Fruit fly (Drosophila melanogaster) whole organism, embryonic: ENCODE measurements around the gene Teh2.
A peak's percentile ranks its signal among the peaks of the same experiment; 100 is the strongest.

ENCODE experiments used
- B-H2 ChIP-seq: fragments of 200-800 bp; sonication (Bioruptor generic); optimal IDR thresholded peaks from 2 replicates; lab custom pipeline; 2018; ENCODE audit warnings: missing biosample characterization, mild to moderate bottlenecking, missing genetic modification characterization
- CG11085 ChIP-seq: fragments of 200-800 bp; sonication (Bioruptor generic); IDR thresholded peaks from 2 replicates; pipeline ENCODE4 v1.3.6; 2022; ENCODE audit warnings: missing biosample characterization, missing genetic modification characterization
- CG11247 ChIP-seq: fragments of 200-800 bp; sonication (Bioruptor generic); IDR thresholded peaks from 2 replicates; pipeline ENCODE4 v1.3.6; 2022; ENCODE audit warnings: missing biosample characterization, missing genetic modification characterization
- CG11398 ChIP-seq: fragments of 200-800 bp; sonication (Bioruptor generic); optimal IDR thresholded peaks from 2 replicates; lab custom pipeline; 2016; ENCODE audit warnings: missing biosample characterization, missing genetic modification characterization
- CG11560 ChIP-seq: fragments of 200-800 bp; sonication (Bioruptor generic); IDR thresholded peaks from 3 replicates; pipeline ENCODE4 v1.3.6; 2022; ENCODE audit warnings: missing biosample characterization, missing genetic modification characterization
- CG14050 ChIP-seq: fragments of 200-800 bp; sonication (Bioruptor generic); IDR thresholded peaks from 3 replicates; pipeline ENCODE4 v1.3.6; 2022; ENCODE audit warnings: missing biosample characterization, missing genetic modification characterization
- CG14441 ChIP-seq: fragments of 200-800 bp; sonication (Bioruptor generic); IDR thresholded peaks from 2 replicates; pipeline ENCODE4 v1.3.6; 2022; ENCODE audit warnings: missing biosample characterization, missing genetic modification characterization
- CG1603 ChIP-seq: fragments of 200-800 bp; sonication (Bioruptor generic); optimal IDR thresholded peaks from 2 replicates; lab custom pipeline; 2019; ENCODE audit warnings: missing biosample characterization, mild to moderate bottlenecking, missing genetic modification characterization, moderate library complexity
- CG16815 ChIP-seq: fragments of 200-800 bp; sonication (Bioruptor generic); optimal IDR thresholded peaks from 3 replicates; lab custom pipeline; 2017; ENCODE audit warnings: missing biosample characterization, mild to moderate bottlenecking, missing genetic modification characterization
- CG17612 ChIP-seq: fragments of 200-800 bp; sonication (Bioruptor generic); IDR thresholded peaks from 2 replicates; pipeline ENCODE4 v1.3.6; 2022; ENCODE audit warnings: missing biosample characterization, missing genetic modification characterization
- CG17912 ChIP-seq: fragments of 200-800 bp; sonication (Bioruptor generic); optimal IDR thresholded peaks from 2 replicates; lab custom pipeline; 2018; ENCODE audit warnings: missing biosample characterization, mild to moderate bottlenecking, missing genetic modification characterization
- CG18764 ChIP-seq: fragments of 200-800 bp; sonication (Bioruptor generic); optimal IDR thresholded peaks from 3 replicates; lab custom pipeline; 2016; ENCODE audit warnings: missing biosample characterization, missing genetic modification characterization
- CG3065 ChIP-seq: fragments of 200-800 bp; sonication (Bioruptor generic); optimal IDR thresholded peaks from 2 replicates; lab custom pipeline; 2016; ENCODE audit warnings: missing biosample characterization, missing genetic modification characterization
- CG3281 ChIP-seq: fragments of 200-800 bp; sonication (Bioruptor generic); optimal IDR thresholded peaks from 3 replicates; lab custom pipeline; 2017; ENCODE audit warnings: missing biosample characterization, mild to moderate bottlenecking, missing genetic modification characterization
- CG4730 ChIP-seq: fragments of 200-800 bp; sonication (Bioruptor generic); IDR thresholded peaks from 2 replicates; pipeline ENCODE4 v1.3.6; 2022; ENCODE audit warnings: missing biosample characterization, missing genetic modification characterization
- CG6254 ChIP-seq: fragments of 200-800 bp; sonication (Bioruptor generic); optimal IDR thresholded peaks from 3 replicates; lab custom pipeline; 2017; ENCODE audit warnings: mild to moderate bottlenecking, missing biosample characterization, missing genetic modification reagents, missing genetic modification characterization
- CG6654 ChIP-seq: fragments of 200-800 bp; sonication (Bioruptor generic); optimal IDR thresholded peaks from 2 replicates; lab custom pipeline; 2017; ENCODE audit warnings: missing biosample characterization, mild to moderate bottlenecking, missing genetic modification characterization
- CG6765 ChIP-seq: fragments of 200-800 bp; sonication (Bioruptor generic); optimal IDR thresholded peaks from 3 replicates; lab custom pipeline; 2017; ENCODE audit warnings: missing biosample characterization, mild to moderate bottlenecking, missing genetic modification characterization
- CG6854 ChIP-seq: fragments of 200-800 bp; sonication (Bioruptor generic); optimal IDR thresholded peaks from 3 replicates; lab custom pipeline; 2017; ENCODE audit warnings: missing biosample characterization, mild to moderate bottlenecking, missing genetic modification characterization
- CG7839 ChIP-seq: fragments of 200-800 bp; sonication (Bioruptor generic); optimal IDR thresholded peaks from 3 replicates; lab custom pipeline; 2018; ENCODE audit warnings: missing biosample characterization, mild to moderate bottlenecking, missing genetic modification characterization, moderate library complexity
- CG7928 ChIP-seq: fragments of 200-800 bp; sonication (Bioruptor generic); optimal IDR thresholded peaks from 2 replicates; lab custom pipeline; 2017; ENCODE audit warnings: missing biosample characterization, mild to moderate bottlenecking, missing genetic modification characterization
- CG8924 ChIP-seq: fragments of 200-800 bp; optimal IDR thresholded peaks from 3 replicates; lab custom pipeline; 2019; ENCODE audit warnings: missing biosample characterization, mild to moderate bottlenecking, missing genetic modification characterization, moderate library complexity
- CG9609 ChIP-seq: fragments of 200-800 bp; sonication (Bioruptor generic); optimal IDR thresholded peaks from 3 replicates; lab custom pipeline; 2016; ENCODE audit warnings: missing biosample characterization, missing genetic modification characterization
- Dp ChIP-seq: fragments of 200-800 bp; sonication (Bioruptor generic); optimal IDR thresholded peaks from 2 replicates; lab custom pipeline; 2018; ENCODE audit warnings: missing biosample characterization, mild to moderate bottlenecking, missing genetic modification characterization, moderate library complexity
- Eip74EF ChIP-seq, 2 experiments: fragments of 200-800 bp in 1 of 2; fragments of >200 bp in 1 of 2; sonication (Bioruptor generic) in 1 of 2; optimal IDR thresholded peaks; 2 replicates each; lab custom pipeline; 2017 to 2019; ENCODE audit warnings: missing biosample characterization in 2 of 2, missing genetic modification characterization in 2 of 2, mild to moderate bottlenecking in 1 of 2, moderate library complexity in 1 of 2
- MBD-R2 ChIP-seq: fragments of 200-800 bp; sonication (Bioruptor generic); IDR thresholded peaks from 2 replicates; pipeline ENCODE4 v1.3.6; 2022; ENCODE audit warnings: missing biosample characterization, missing genetic modification characterization
- Max ChIP-seq: fragments of 200-800 bp; sonication (Bioruptor generic); optimal IDR thresholded peaks from 2 replicates; lab custom pipeline; 2016; ENCODE audit warnings: missing biosample characterization, mild to moderate bottlenecking, missing genetic modification characterization
- Oli ChIP-seq: fragments of 200-800 bp; sonication (Bioruptor generic); optimal IDR thresholded peaks from 2 replicates; lab custom pipeline; 2018; ENCODE audit warnings: missing biosample characterization, mild to moderate bottlenecking, missing genetic modification characterization, moderate library complexity
- Optix ChIP-seq: fragments of 200-800 bp; sonication (Bioruptor generic); IDR thresholded peaks from 3 replicates; pipeline ENCODE4 v1.3.6; 2022; ENCODE audit warnings: missing biosample characterization, missing genetic modification characterization
- Sox100B ChIP-seq: fragments of 200-800 bp; sonication (Bioruptor generic); optimal IDR thresholded peaks from 3 replicates; lab custom pipeline; 2018; ENCODE audit warnings: missing biosample characterization, mild to moderate bottlenecking, missing genetic modification characterization
- ac ChIP-seq: fragments of 200-800 bp; sonication (Bioruptor generic); optimal IDR thresholded peaks from 3 replicates; lab custom pipeline; 2017; ENCODE audit warnings: missing biosample characterization, mild to moderate bottlenecking, missing genetic modification characterization
- ash1 ChIP-seq: fragments of 200-800 bp; sonication (Bioruptor generic); optimal IDR thresholded peaks from 2 replicates; lab custom pipeline; 2018; ENCODE audit warnings: missing biosample characterization, mild to moderate bottlenecking, missing genetic modification characterization
- btn ChIP-seq: fragments of 200-800 bp; sonication (Bioruptor generic); optimal IDR thresholded peaks from 2 replicates; lab custom pipeline; 2016; ENCODE audit warnings: missing biosample characterization, missing genetic modification characterization
- crol ChIP-seq: fragments of 200-800 bp; sonication (Bioruptor generic); IDR thresholded peaks from 2 replicates; pipeline ENCODE4 v1.3.6; 2022; ENCODE audit warnings: missing biosample characterization, missing genetic modification characterization
- danr ChIP-seq: fragments of 200-800 bp; sonication (Bioruptor generic); IDR thresholded peaks from 2 replicates; pipeline ENCODE4 v1.3.6; 2022; ENCODE audit warnings: missing biosample characterization, missing genetic modification characterization
- emc ChIP-seq: fragments of 200-800 bp; sonication (Bioruptor generic); optimal IDR thresholded peaks from 2 replicates; lab custom pipeline; 2016; ENCODE audit warnings: missing biosample characterization, missing genetic modification characterization
- esg ChIP-seq: fragments of 200-800 bp; sonication (Bioruptor generic); conservative IDR thresholded peaks from 2 replicates; pipeline ENCODE4 v1.3.6; 2022; ENCODE audit warnings: missing biosample characterization, missing genetic modification characterization
- gcm2 ChIP-seq: fragments of 200-800 bp; sonication (Bioruptor generic); optimal IDR thresholded peaks from 2 replicates; lab custom pipeline; 2016; ENCODE audit warnings: missing biosample characterization, missing genetic modification characterization
- hb ChIP-seq: fragments of 200-800 bp; sonication (Bioruptor generic); IDR thresholded peaks from 3 replicates; pipeline ENCODE4 v1.3.6; 2022; ENCODE audit warnings: missing biosample characterization, missing genetic modification characterization; ENCODE audit not compliant: partially characterized antibody
- hth ChIP-seq: fragments of >200 bp; optimal IDR thresholded peaks from 2 replicates; lab custom pipeline; 2017; ENCODE audit warnings: inconsistent platforms
- jing ChIP-seq: fragments of 200-800 bp; sonication (Bioruptor generic); optimal IDR thresholded peaks from 2 replicates; lab custom pipeline; 2018; ENCODE audit warnings: missing biosample characterization, mild to moderate bottlenecking, missing genetic modification characterization
- lab ChIP-seq: fragments of 200-800 bp; sonication (Bioruptor generic); optimal IDR thresholded peaks from 3 replicates; lab custom pipeline; 2017; ENCODE audit warnings: missing biosample characterization, missing genetic modification characterization, mild to moderate bottlenecking, moderate library complexity, missing genetic modification reagents
- maf-S ChIP-seq: fragments of 200-800 bp; sonication (Bioruptor generic); optimal IDR thresholded peaks from 2 replicates; lab custom pipeline; 2016; ENCODE audit warnings: missing biosample characterization, missing genetic modification characterization
- nmo ChIP-seq: fragments of 200-800 bp; sonication (Bioruptor generic); optimal IDR thresholded peaks from 2 replicates; lab custom pipeline; 2018; ENCODE audit warnings: missing biosample characterization, mild to moderate bottlenecking, missing genetic modification characterization, moderate library complexity
- odd ChIP-seq: fragments of 200-800 bp; sonication (Bioruptor generic); optimal IDR thresholded peaks from 2 replicates; lab custom pipeline; 2017; ENCODE audit warnings: missing biosample characterization, mild to moderate bottlenecking, missing genetic modification characterization
- pb ChIP-seq: fragments of 200-800 bp; sonication (Bioruptor generic); optimal IDR thresholded peaks from 3 replicates; lab custom pipeline; 2016; ENCODE audit warnings: missing biosample characterization, missing genetic modification characterization
- slou ChIP-seq: fragments of 200-800 bp; sonication (Bioruptor generic); optimal IDR thresholded peaks from 3 replicates; lab custom pipeline; 2016; ENCODE audit warnings: missing biosample characterization, missing genetic modification characterization
- tll ChIP-seq, 2 experiments: fragments of 200-800 bp in 1 of 2; fragments of >200 bp in 1 of 2; sonication (Bioruptor generic) in 1 of 2; optimal IDR thresholded peaks; 2 replicates each; lab custom pipeline; 2017 to 2019; ENCODE audit warnings: missing biosample characterization in 2 of 2, missing genetic modification characterization in 2 of 2, mild to moderate bottlenecking in 1 of 2, moderate library complexity in 1 of 2
- trem ChIP-seq: fragments of 200-800 bp; optimal IDR thresholded peaks from 3 replicates; lab custom pipeline; 2019; ENCODE audit warnings: missing biosample characterization, mild to moderate bottlenecking, missing genetic modification characterization, moderate library complexity
- twi ChIP-seq: fragments of 200-800 bp; optimal IDR thresholded peaks from 2 replicates; lab custom pipeline; 2019; ENCODE audit warnings: missing biosample characterization, mild to moderate bottlenecking, missing genetic modification characterization, moderate library complexity

The Teh2 gene

dm6 chr3L:4138804-4139521, 48.9 kb downstream of the Teh2 start, which contains the start of the genes Rop and Ras64B (continued):
- TF ChIP-seq CG6254 (GFP tag; lab: Kevin White, UChicago) (no peak), pb (peak; percentile 30), CG17612 (no peak), B-H2 (GFP tag; lab: Kevin White, UChicago) (no peak), CG17912 (GFP tag; lab: Kevin White, UChicago) (no peak), ac (no peak), Optix (no peak), Dp (GFP tag; lab: Kevin White, UChicago) (peak; percentile 59), gcm2 (no peak), CG7928 (GFP tag; lab: Kevin White, UChicago) (peak; percentile 50), hb (GFP tag; lab: Robert Waterston, UW) (0 out of 3 replicates have a peak, but pooled peaks have one; percentile 57), trem (peak; percentile 74), CG11560 (tag; lab: Robert Waterston, UW) (no peak), CG14050 (no peak), btn (GFP tag; lab: Kevin White, UChicago) (no peak), CG6854 (GFP tag; lab: Kevin White, UChicago) (no peak), CG11085 (no peak), CG1603 (tag; lab: Kevin White, UChicago) (peak; percentile 85), CG4730 (no peak), MBD-R2 (GFP tag; lab: Robert Waterston, UW) (peak; percentile 84), CG11247 (no peak), odd (GFP tag; lab: Kevin White, UChicago) (no peak), CG16815 (GFP tag; lab: Kevin White, UChicago) (no peak), Sox100B (GFP tag; lab: Kevin White, UChicago) (no peak), crol (GFP tag; lab: Robert Waterston, UW) (peak; percentile 96), maf-S (GFP tag; lab: Kevin White, UChicago) (no peak), CG3065 (GFP tag; lab: Kevin White, UChicago) (no peak), CG14441 (GFP tag; lab: Robert Waterston, UW) (no peak), slou (GFP tag; lab: Kevin White, UChicago) (no peak), emc (GFP tag; lab: Kevin White, UChicago) (no peak), Max (peak; percentile 17), lab (no peak), tll (GFP tag; optimal IDR thresholded peaks at IDR 0.05; lab: Kevin White, UChicago) (peak in 1 of 2 experiments; percentile 56), hth (lab: Kevin White, UChicago) (no peak), Oli (tag; lab: Kevin White, UChicago) (no peak), CG6765 (GFP tag; lab: Kevin White, UChicago) (no peak), nmo (GFP tag; lab: Kevin White, UChicago) (peak; percentile 75), CG3281 (GFP tag; lab: Kevin White, UChicago) (no peak), CG9609 (no peak), esg (GFP tag; lab: Robert Waterston, UW) (no peak), danr (GFP tag; lab: Robert Waterston, UW) (no peak), twi (tag; lab: Kevin White, UChicago) (peak; percentile 0), CG18764 (no peak), jing (GFP tag; lab: Kevin White, UChicago) (no peak), ash1 (peak; percentile 4), Eip74EF (GFP tag; optimal IDR thresholded peaks at IDR 0.05; lab: Kevin White, UChicago) (peak in 1 of 2 experiments; percentile 15), CG6654 (no peak), CG8924 (tag; lab: Kevin White, UChicago) (peak; percentile 61), CG11398 (GFP tag; lab: Kevin White, UChicago) (peak; percentile 14), CG7839 (tag; lab: Kevin White, UChicago) (no peak)
